Fruit fly (Drosophila melanogaster) S2 (cell line): ENCODE data around the gene rho.

ENCODE experiments used
- CG8478 ChIP-seq: fragments of >200 bp; optimal IDR thresholded peaks from 2 replicates; lab custom pipeline; 2018
- CTCF ChIP-seq, 2 experiments: fragments of >200 bp; optimal IDR thresholded peaks; 2 replicates each; lab custom pipeline; 2018

DNA sequence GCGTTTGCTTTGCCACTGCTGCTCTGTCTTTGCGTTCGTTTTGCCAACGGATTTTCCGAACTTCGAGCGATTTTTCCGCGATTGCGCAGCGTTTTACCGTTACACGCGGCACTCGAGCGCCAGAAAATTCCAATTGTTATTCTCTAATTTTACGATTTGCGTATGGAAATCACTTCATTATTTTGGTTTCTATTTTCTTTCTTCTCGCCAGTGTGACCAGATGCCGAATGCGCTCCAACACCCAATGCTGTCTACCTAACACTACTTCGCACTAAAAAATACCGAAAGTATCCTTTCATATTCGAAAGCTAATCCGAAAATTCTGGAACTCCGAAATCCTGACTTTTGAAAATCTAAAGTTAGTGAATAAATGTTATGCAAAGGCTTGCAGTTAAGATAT, 32.8 kb downstream of the rho start, which contains the start of gene CG12084:
- TF ChIP-seq CG8478 (lab: Kevin White, UChicago) (no peak), CTCF (optimal IDR thresholded peaks at IDR 0.05; lab: Kevin White, UChicago) (peak in 1 of 2 experiments; percentile 6)
